Fruit fly (Drosophila melanogaster) whole organism: Measurements from ENCODE around the gene CG12121.

ENCODE experiments used
- CG8478 ChIP-seq: fragments of >200 bp; optimal IDR thresholded peaks from 2 replicates; lab custom pipeline; 2018; ENCODE audit warnings: inconsistent platforms
- Dll ChIP-seq: fragments of >200 bp; optimal IDR thresholded peaks from 2 replicates; lab custom pipeline; 2017
- EcR ChIP-seq, 2 experiments: fragments of >200 bp; optimal IDR thresholded peaks; 2 replicates each; lab custom pipeline; 2017; ENCODE audit warnings: missing biosample characterization in 2 of 2, missing genetic modification characterization in 2 of 2, missing genetic modification reagents in 2 of 2
- pan ChIP-seq: fragments of >200 bp; optimal IDR thresholded peaks from 2 replicates; lab custom pipeline; 2017
- psq ChIP-seq: fragments of >200 bp; optimal IDR thresholded peaks from 2 replicates; lab custom pipeline; 2017
- usp ChIP-seq: fragments of >200 bp; optimal IDR thresholded peaks from 2 replicates; lab custom pipeline; 2017; ENCODE audit warnings: missing biosample characterization, missing genetic modification characterization, mixed read lengths

Gene CG12121

DNA sequence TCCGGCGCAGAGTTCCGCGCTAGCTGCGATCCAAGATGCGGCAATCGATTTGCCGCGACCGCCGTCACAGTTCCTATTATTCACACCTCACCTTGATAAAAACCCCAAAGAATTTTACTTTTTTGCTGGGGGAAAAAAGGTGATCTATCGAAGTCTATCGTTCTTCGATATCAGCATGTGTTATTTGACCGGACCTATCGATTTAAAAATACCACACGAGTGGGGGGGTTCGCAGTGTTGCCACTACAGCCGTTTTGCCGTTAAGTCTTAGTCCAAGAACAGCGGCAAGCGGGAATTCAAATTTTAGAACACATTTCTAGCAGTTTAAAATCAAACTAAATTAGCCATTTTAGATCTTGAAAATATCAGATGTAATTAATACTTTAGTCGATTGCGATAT, at the start of gene CG12121:
CG12121 (minus strand) TSS at position 180 of the 400 bp plus-strand sequence.
- TF ChIP-seq usp (GFP tag; lab: Kevin White, UChicago) (no peak), psq (lab: Kevin White, UChicago) (no peak), Dll (lab: Kevin White, UChicago) (no peak), CG8478 (lab: Kevin White, UChicago) (no peak), EcR (GFP tag; optimal IDR thresholded peaks at IDR 0.05; lab: Kevin White, UChicago) (no peak), pan (lab: Kevin White, UChicago) (no peak)

dm6 chrX:9272830-9273507, 40.8 kb upstream of the CG12121 start, which contains the start of the genes Cfp1 and Aladin:
Gene Cfp1, minus strand, starts transcription at chrX:9272960.
Gene Aladin, plus strand, starts transcription at chrX:9273413.
- no peak for TF ChIP-seq psq (lab: Kevin White, UChicago)
- no peak for TF ChIP-seq EcR (GFP tag; optimal IDR thresholded peaks at IDR 0.05; lab: Kevin White, UChicago)
- no peak for TF ChIP-seq Dll (lab: Kevin White, UChicago)
- no peak for TF ChIP-seq usp (GFP tag; lab: Kevin White, UChicago)
- no peak for TF ChIP-seq CG8478 (lab: Kevin White, UChicago)
- no peak for TF ChIP-seq pan (lab: Kevin White, UChicago)

DNA sequence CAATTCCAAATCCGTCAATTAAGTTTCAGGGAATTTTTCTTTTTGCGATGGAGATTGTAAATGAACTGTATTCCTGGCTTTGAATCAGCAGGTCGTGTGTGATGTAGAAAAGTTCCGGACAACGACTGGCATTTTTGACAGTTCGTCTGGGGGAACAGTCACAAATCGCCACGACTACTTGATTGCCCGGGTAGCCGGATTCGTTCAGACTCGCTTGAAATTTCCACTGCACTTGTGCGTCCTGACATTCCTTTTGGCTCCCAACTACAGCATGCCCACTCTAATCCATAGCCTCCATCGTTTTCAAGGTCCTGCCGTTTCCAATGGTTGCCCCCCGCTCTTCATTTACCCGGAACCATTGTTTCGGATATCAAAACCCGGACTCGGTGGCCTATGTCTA, 37.6 kb upstream of the CG12121 start, which contains the start of gene CG17440:
CG17440 (minus strand) TSS at position 101 of the 400 bp plus-strand sequence.
- no peak for TF ChIP-seq CG8478 (lab: Kevin White, UChicago)
- no peak for TF ChIP-seq usp (GFP tag; lab: Kevin White, UChicago)
- no peak for TF ChIP-seq Dll (lab: Kevin White, UChicago)
- no peak for TF ChIP-seq pan (lab: Kevin White, UChicago)
- no peak for TF ChIP-seq psq (lab: Kevin White, UChicago)
- no peak for TF ChIP-seq EcR (GFP tag; optimal IDR thresholded peaks at IDR 0.05; lab: Kevin White, UChicago)

dm6 chrX:9267598-9267997, 35.4 kb upstream of the CG12121 start, which contains the start of gene Erk7:
Gene Erk7, minus strand, starts transcription at chrX:9267698.
- TF ChIP-seq Dll (lab: Kevin White, UChicago) (no peak), usp (GFP tag; lab: Kevin White, UChicago) (no peak), psq (lab: Kevin White, UChicago) (no peak), CG8478 (lab: Kevin White, UChicago) (no peak), EcR (GFP tag; optimal IDR thresholded peaks at IDR 0.05; lab: Kevin White, UChicago) (no peak), pan (lab: Kevin White, UChicago) (no peak)

DNA sequence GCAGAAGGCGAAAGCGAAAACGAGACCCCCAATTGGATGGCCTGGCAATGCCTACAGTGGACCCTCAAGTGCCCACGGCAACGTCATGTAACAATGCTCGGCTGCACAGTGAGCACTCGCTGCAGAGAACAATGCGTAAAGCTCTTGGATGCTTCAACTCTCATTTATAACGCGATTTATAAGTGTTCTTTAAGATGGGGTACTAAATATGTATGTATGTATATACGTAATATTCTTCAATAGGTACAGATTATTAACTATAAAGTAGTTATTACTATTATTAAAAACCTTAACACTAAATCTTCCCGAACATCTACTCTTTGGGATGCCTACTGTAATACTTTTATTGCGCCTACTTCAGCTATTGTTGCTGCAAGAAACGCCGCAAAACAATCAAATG, 33.9 kb upstream of the CG12121 start:
- TF ChIP-seq psq (lab: Kevin White, UChicago) (no peak), Dll (lab: Kevin White, UChicago) (no peak), CG8478 (lab: Kevin White, UChicago) (no peak), pan (lab: Kevin White, UChicago) (no peak), usp (GFP tag; lab: Kevin White, UChicago) (no peak), EcR (GFP tag; optimal IDR thresholded peaks at IDR 0.05; lab: Kevin White, UChicago) (no peak)

DNA sequence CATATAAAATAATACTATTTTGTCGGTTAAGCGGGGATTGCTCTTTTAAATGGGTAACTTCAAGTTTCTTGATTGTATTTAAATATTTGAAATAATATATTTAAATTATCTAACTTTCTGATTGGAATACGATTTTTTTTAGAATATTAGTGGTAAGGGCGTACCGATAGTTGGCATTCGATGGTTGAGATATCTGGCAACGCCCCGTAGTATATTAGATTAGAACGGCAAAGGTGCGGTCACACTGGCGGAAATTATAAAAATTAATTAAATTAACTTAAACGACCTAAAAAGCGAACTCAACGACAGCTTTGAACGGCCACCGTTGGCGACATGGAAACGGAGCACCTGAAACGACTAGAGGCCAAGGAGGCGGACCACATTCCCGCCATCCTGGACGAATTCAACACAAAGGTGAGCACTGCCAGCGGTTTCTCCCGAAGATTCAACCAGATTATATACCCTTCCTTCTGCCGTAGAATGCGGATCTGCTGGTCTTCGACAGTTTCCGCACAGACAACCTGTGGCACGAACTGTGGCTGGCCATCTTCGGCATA, 23.9 kb upstream of the CG12121 start, which contains the start of gene ric8a:
ric8a (plus strand) TSS at position 205 of the 557 bp plus-strand sequence.
- TF ChIP-seq usp (GFP tag; lab: Kevin White, UChicago) (no peak), Dll (lab: Kevin White, UChicago) (no peak), EcR (GFP tag; optimal IDR thresholded peaks at IDR 0.05; lab: Kevin White, UChicago) (no peak), pan (lab: Kevin White, UChicago) (no peak), psq (lab: Kevin White, UChicago) (no peak), CG8478 (lab: Kevin White, UChicago) (no peak)

DNA sequence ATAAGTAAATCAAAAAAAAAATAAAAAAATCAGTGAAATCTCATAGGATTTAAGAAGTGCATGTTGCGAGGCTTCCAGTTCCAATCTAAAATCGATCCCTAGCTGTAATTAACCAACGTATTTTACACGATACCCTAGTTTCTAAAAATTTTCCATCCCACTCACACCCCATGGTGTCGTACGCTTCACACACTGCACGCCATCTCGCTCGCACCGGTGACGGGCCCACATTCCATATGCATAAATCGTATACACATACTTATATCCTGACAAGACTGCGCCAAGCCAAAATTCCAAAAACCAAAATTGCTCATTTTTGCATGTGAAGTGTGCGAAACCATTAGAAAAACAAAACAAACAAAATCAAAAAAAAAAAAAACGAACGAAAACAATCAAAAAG, 22.8 kb upstream of the CG12121 start:
- TF ChIP-seq CG8478 (lab: Kevin White, UChicago): no peak
- no peak for TF ChIP-seq pan (lab: Kevin White, UChicago)
- no peak for TF ChIP-seq Dll (lab: Kevin White, UChicago)
- no peak for TF ChIP-seq psq (lab: Kevin White, UChicago)
- TF ChIP-seq EcR (GFP tag; optimal IDR thresholded peaks at IDR 0.05; lab: Kevin White, UChicago): no peak
- TF ChIP-seq usp (GFP tag; lab: Kevin White, UChicago): no peak

- no peak for TF ChIP-seq EcR (GFP tag; optimal IDR thresholded peaks at IDR 0.05; lab: Kevin White, UChicago)
- no peak for TF ChIP-seq usp (GFP tag; lab: Kevin White, UChicago)
- TF ChIP-seq Dll (lab: Kevin White, UChicago): no peak
- TF ChIP-seq psq (lab: Kevin White, UChicago): no peak
- TF ChIP-seq pan (lab: Kevin White, UChicago): no peak
- no peak for TF ChIP-seq CG8478 (lab: Kevin White, UChicago)
Measured at dm6 chrX:9252051-9252708, 20.0 kb upstream of the CG12121 start.

DNA sequence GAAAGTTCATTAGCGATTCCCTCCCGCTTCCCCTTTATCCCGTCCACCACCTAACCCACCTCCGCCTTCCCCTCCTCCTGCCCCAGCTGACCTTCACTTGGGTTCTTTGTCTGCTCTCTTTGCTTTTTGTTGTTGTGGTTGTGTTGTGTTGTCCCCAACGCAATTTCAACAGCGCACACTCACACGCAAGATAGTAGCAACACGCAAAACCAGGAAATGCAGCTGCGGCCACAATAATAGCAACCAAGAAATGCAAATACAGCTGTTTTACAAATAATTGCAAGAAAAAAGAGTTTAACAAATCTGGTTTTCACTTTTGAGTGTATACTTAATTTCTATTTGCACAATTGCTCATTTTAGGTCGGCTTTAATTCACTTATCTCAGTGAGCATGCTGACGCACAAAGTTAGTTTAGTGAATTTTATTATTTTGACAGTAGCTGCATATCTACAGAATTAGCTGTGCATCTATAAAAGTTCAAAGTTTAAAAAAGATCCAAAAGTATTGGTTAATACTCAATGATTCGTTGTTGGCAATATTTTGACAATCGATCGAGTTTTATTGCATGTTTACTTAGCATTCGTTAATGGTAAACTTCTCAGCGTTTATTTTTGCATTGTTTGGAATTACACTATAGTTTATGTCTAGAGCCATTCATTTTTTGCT, 19.2 kb upstream of the CG12121 start:
- TF ChIP-seq EcR (GFP tag; optimal IDR thresholded peaks at IDR 0.05; lab: Kevin White, UChicago) (no peak), Dll (lab: Kevin White, UChicago) (no peak), pan (lab: Kevin White, UChicago) (no peak), CG8478 (lab: Kevin White, UChicago) (no peak), usp (GFP tag; lab: Kevin White, UChicago) (no peak), psq (lab: Kevin White, UChicago) (no peak)

DNA sequence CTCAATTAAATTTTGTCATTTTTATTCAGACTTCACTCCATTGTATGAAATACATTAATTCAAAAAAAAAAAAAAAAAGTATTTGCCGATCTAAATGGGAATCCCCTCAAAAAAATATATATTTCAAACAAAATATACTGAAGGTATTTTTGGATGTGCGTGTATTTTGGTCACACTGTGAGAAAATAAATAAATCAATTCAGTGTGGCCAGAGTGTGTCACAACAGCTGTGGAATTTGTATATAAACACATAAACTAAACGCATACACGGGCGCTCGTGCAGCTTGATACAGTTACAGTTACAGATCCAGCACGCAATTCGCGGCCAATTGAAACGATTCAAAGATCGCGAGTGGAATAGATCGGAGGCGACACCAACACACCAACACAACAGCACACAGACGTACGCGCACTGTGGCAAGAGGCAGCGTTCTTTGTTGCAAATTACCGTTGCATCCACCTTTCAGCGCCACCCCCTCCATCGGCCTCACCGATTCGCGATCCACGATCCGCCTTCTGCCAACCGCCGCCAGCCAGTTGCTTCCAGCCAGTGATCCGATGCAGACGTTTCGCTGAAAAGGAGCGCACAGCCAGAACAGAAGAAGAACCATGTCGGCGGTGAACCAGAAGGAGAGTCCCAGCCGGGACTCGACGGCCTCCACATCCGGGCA, 18.1 kb upstream of the CG12121 start, which contains the start of gene CG17754:
CG17754 (plus strand) TSS at position 260 of the 671 bp plus-strand sequence.
- TF ChIP-seq pan (lab: Kevin White, UChicago) (no peak), CG8478 (lab: Kevin White, UChicago) (no peak), Dll (lab: Kevin White, UChicago) (peak; percentile 30), usp (GFP tag; lab: Kevin White, UChicago) (no peak), EcR (GFP tag; optimal IDR thresholded peaks at IDR 0.05; lab: Kevin White, UChicago) (no peak), psq (lab: Kevin White, UChicago) (no peak)
